Fruit fly (Drosophila melanogaster) whole organism, embryonic: ENCODE data around the gene kirre.

Experiments
- ATbp ChIP-seq: fragments of 200-800 bp; sonication (Bioruptor generic); optimal IDR thresholded peaks from 2 replicates; lab custom pipeline; 2017; ENCODE audit warnings: missing biosample characterization, mild to moderate bottlenecking, missing genetic modification characterization, missing genetic modification reagents
- Ada2b ChIP-seq: fragments of 200-800 bp; sonication (Bioruptor generic); IDR thresholded peaks from 2 replicates; pipeline ENCODE4 v1.3.6; 2022; ENCODE audit warnings: missing biosample characterization, missing genetic modification characterization
- Atf6 ChIP-seq: fragments of 200-800 bp; sonication (Bioruptor generic); IDR thresholded peaks from 2 replicates; pipeline ENCODE4 v1.3.6; 2022; ENCODE audit warnings: missing biosample characterization, missing genetic modification characterization
- CG1024 ChIP-seq: fragments of 200-800 bp; sonication (Bioruptor generic); IDR thresholded peaks from 2 replicates; pipeline ENCODE4 v1.3.6; 2022; ENCODE audit warnings: missing biosample characterization, missing genetic modification characterization
- CG10366 ChIP-seq: fragments of 200-800 bp; sonication (Bioruptor generic); IDR thresholded peaks from 2 replicates; pipeline ENCODE4 v1.3.6; 2022; ENCODE audit warnings: missing biosample characterization, missing genetic modification characterization
- CG10654 ChIP-seq: fragments of 200-800 bp; sonication (Bioruptor generic); optimal IDR thresholded peaks from 2 replicates; lab custom pipeline; 2016; ENCODE audit warnings: missing biosample characterization, missing genetic modification characterization
- CG11504 ChIP-seq: fragments of 200-800 bp; sonication (Bioruptor generic); optimal IDR thresholded peaks from 3 replicates; lab custom pipeline; 2019; ENCODE audit warnings: missing biosample characterization, mild to moderate bottlenecking, missing genetic modification characterization, moderate library complexity
- CG1233 ChIP-seq: fragments of 200-800 bp; sonication (Bioruptor generic); optimal IDR thresholded peaks from 4 replicates; lab custom pipeline; 2018; ENCODE audit warnings: missing biosample characterization, mild to moderate bottlenecking, missing genetic modification characterization
- CG13775 ChIP-seq: fragments of 200-800 bp; sonication (Bioruptor generic); optimal IDR thresholded peaks from 3 replicates; lab custom pipeline; 2017; ENCODE audit warnings: missing biosample characterization, mild to moderate bottlenecking, missing genetic modification characterization
- CG14050 ChIP-seq: fragments of 200-800 bp; sonication (Bioruptor generic); IDR thresholded peaks from 3 replicates; pipeline ENCODE4 v1.3.6; 2022; ENCODE audit warnings: missing biosample characterization, missing genetic modification characterization
- CG15514 ChIP-seq: fragments of 200-800 bp; sonication (Bioruptor generic); optimal IDR thresholded peaks from 3 replicates; lab custom pipeline; 2017; ENCODE audit warnings: missing biosample characterization, missing genetic modification characterization, mild to moderate bottlenecking, moderate library complexity, missing genetic modification reagents
- CG17186 ChIP-seq: fragments of 200-800 bp; sonication (Bioruptor generic); optimal IDR thresholded peaks from 3 replicates; lab custom pipeline; 2017; ENCODE audit warnings: missing biosample characterization, missing genetic modification reagents, missing genetic modification characterization
- CG2120 ChIP-seq: fragments of 200-800 bp; sonication (Bioruptor generic); optimal IDR thresholded peaks from 3 replicates; lab custom pipeline; 2016; ENCODE audit warnings: missing biosample characterization, missing genetic modification characterization
- CG2202 ChIP-seq: fragments of 200-800 bp; sonication (Bioruptor generic); optimal IDR thresholded peaks from 2 replicates; lab custom pipeline; 2018; ENCODE audit warnings: missing biosample characterization, mild to moderate bottlenecking, missing genetic modification characterization
- CG4328 ChIP-seq: fragments of 200-800 bp; sonication (Bioruptor generic); optimal IDR thresholded peaks from 3 replicates; lab custom pipeline; 2017; ENCODE audit warnings: missing biosample characterization, missing genetic modification reagents, missing genetic modification characterization
- CG6683 ChIP-seq: fragments of 200-800 bp; sonication (Bioruptor generic); optimal IDR thresholded peaks from 2 replicates; lab custom pipeline; 2017; ENCODE audit warnings: missing biosample characterization, mild to moderate bottlenecking, missing genetic modification characterization, missing genetic modification reagents
- CG6765 ChIP-seq: fragments of 200-800 bp; sonication (Bioruptor generic); optimal IDR thresholded peaks from 3 replicates; lab custom pipeline; 2017; ENCODE audit warnings: missing biosample characterization, mild to moderate bottlenecking, missing genetic modification characterization
- CG6791 ChIP-seq: fragments of 200-800 bp; sonication (Bioruptor generic); IDR thresholded peaks from 3 replicates; pipeline ENCODE4 v1.3.6; 2022; ENCODE audit warnings: missing biosample characterization, missing genetic modification characterization; ENCODE audit not compliant: partially characterized antibody
- CG7357 ChIP-seq: fragments of 200-800 bp; sonication (Bioruptor generic); IDR thresholded peaks from 3 replicates; pipeline ENCODE4 v1.3.6; 2022; ENCODE audit warnings: missing biosample characterization, missing genetic modification characterization
- CG7372 ChIP-seq: fragments of 200-800 bp; sonication (Bioruptor generic); IDR thresholded peaks from 2 replicates; pipeline ENCODE4 v1.3.6; 2022; ENCODE audit warnings: missing biosample characterization, missing genetic modification characterization
- CG8290 ChIP-seq, 3 experiments: fragments of 200-800 bp; sonication (Bioruptor generic); optimal IDR thresholded peaks; 2 replicates each; lab custom pipeline; 2016 to 2019; ENCODE audit warnings: missing biosample characterization in 3 of 3, missing genetic modification characterization in 3 of 3, mild to moderate bottlenecking in 2 of 3, moderate library complexity in 1 of 3
- CG8765 ChIP-seq: fragments of 200-800 bp; sonication (Bioruptor generic); IDR thresholded peaks from 2 replicates; pipeline ENCODE4 v1.3.6; 2022; ENCODE audit warnings: missing biosample characterization, missing genetic modification characterization
- Drgx ChIP-seq: fragments of 200-800 bp; sonication (Bioruptor generic); IDR thresholded peaks from 2 replicates; pipeline ENCODE4 v1.3.6; 2022; ENCODE audit warnings: missing biosample characterization, missing genetic modification characterization
- E2f2 ChIP-seq: fragments of 200-800 bp; sonication (Bioruptor generic); IDR thresholded peaks from 2 replicates; pipeline ENCODE4 v1.3.6; 2022; ENCODE audit warnings: missing biosample characterization, missing genetic modification characterization
- Elba2 ChIP-seq: fragments of 200-800 bp; sonication (Bioruptor generic); optimal IDR thresholded peaks from 3 replicates; lab custom pipeline; 2016; ENCODE audit warnings: missing biosample characterization, missing genetic modification characterization
- H2.0 ChIP-seq: fragments of 200-800 bp; sonication (Bioruptor generic); IDR thresholded peaks from 2 replicates; pipeline ENCODE4 v1.3.6; 2022; ENCODE audit warnings: missing biosample characterization, missing genetic modification characterization
- Hr39 ChIP-seq: fragments of >200 bp; optimal IDR thresholded peaks from 2 replicates; lab custom pipeline; 2017
- Hr51 ChIP-seq, 2 experiments: fragments of 200-800 bp; sonication (Bioruptor generic); optimal IDR thresholded peaks; 2 replicates in 1 of 2; 3 replicates in 1 of 2; lab custom pipeline; 2016 to 2018; ENCODE audit warnings: missing biosample characterization in 2 of 2, missing genetic modification characterization in 2 of 2, mild to moderate bottlenecking in 1 of 2, moderate library complexity in 1 of 2
- Hr78 ChIP-seq, 2 experiments: fragments of 200-800 bp in 1 of 2; fragments of >200 bp in 1 of 2; sonication (Bioruptor generic) in 1 of 2; optimal IDR thresholded peaks; 2 replicates each; lab custom pipeline; 2017 to 2019; ENCODE audit warnings: missing biosample characterization in 2 of 2, missing genetic modification characterization in 2 of 2, mild to moderate bottlenecking in 1 of 2, moderate library complexity in 1 of 2
- Hsf ChIP-seq: fragments of 200-800 bp; sonication (Bioruptor generic); optimal IDR thresholded peaks from 3 replicates; lab custom pipeline; 2016; ENCODE audit warnings: missing biosample characterization, missing genetic modification characterization
- NfI ChIP-seq: fragments of 200-800 bp; sonication (Bioruptor generic); optimal IDR thresholded peaks from 3 replicates; lab custom pipeline; 2018; ENCODE audit warnings: missing biosample characterization, mild to moderate bottlenecking, missing genetic modification characterization, moderate library complexity
- Ptx1 ChIP-seq: fragments of 200-800 bp; sonication (Bioruptor generic); IDR thresholded peaks from 2 replicates; pipeline ENCODE4 v1.3.6; 2022; ENCODE audit warnings: missing biosample characterization, missing genetic modification characterization
- Side ChIP-seq: fragments of 200-800 bp; sonication (Bioruptor generic); optimal IDR thresholded peaks from 2 replicates; lab custom pipeline; 2016; ENCODE audit warnings: missing biosample characterization, missing genetic modification characterization
- Ssrp ChIP-seq: fragments of 200-800 bp; sonication (Bioruptor generic); optimal IDR thresholded peaks from 2 replicates; lab custom pipeline; 2018; ENCODE audit warnings: missing biosample characterization, mild to moderate bottlenecking, missing genetic modification characterization, moderate library complexity
- Stat92E ChIP-seq, 3 experiments: fragments of >200 bp in 2 of 3; fragments of 200-800 bp in 1 of 3; sonication (Bioruptor generic) in 1 of 3; optimal IDR thresholded peaks; 2 replicates each; lab custom pipeline; 2017 to 2019; ENCODE audit warnings: missing biosample characterization in 3 of 3, missing genetic modification characterization in 3 of 3, mild to moderate bottlenecking in 1 of 3, moderate library complexity in 1 of 3
- Xrp1 ChIP-seq: fragments of 200-800 bp; sonication (Bioruptor generic); IDR thresholded peaks from 2 replicates; pipeline ENCODE4 v1.3.6; 2022; ENCODE audit warnings: missing biosample characterization, missing genetic modification characterization
- disco-r ChIP-seq: fragments of 200-800 bp; sonication (Bioruptor generic); optimal IDR thresholded peaks from 2 replicates; lab custom pipeline; 2016; ENCODE audit warnings: missing biosample characterization, missing genetic modification characterization
- ems ChIP-seq: fragments of 200-800 bp; sonication (Bioruptor generic); optimal IDR thresholded peaks from 3 replicates; lab custom pipeline; 2016; ENCODE audit warnings: missing biosample characterization, missing genetic modification characterization
- fd64A ChIP-seq: fragments of 200-800 bp; sonication (Bioruptor generic); optimal IDR thresholded peaks from 3 replicates; lab custom pipeline; 2018; ENCODE audit warnings: missing biosample characterization, mild to moderate bottlenecking, missing genetic modification characterization
- gcm ChIP-seq: fragments of 200-800 bp; sonication (Bioruptor generic); optimal IDR thresholded peaks from 2 replicates; lab custom pipeline; 2019; ENCODE audit warnings: missing biosample characterization, mild to moderate bottlenecking, missing genetic modification characterization, moderate library complexity
- gem ChIP-seq: fragments of 200-800 bp; sonication (Bioruptor generic); optimal IDR thresholded peaks from 2 replicates; lab custom pipeline; 2019; ENCODE audit warnings: missing biosample characterization, mild to moderate bottlenecking, missing genetic modification characterization, moderate library complexity
- gsb ChIP-seq: fragments of 200-800 bp; sonication (Bioruptor generic); IDR thresholded peaks from 2 replicates; pipeline ENCODE4 v1.3.6; 2022; ENCODE audit warnings: missing biosample characterization, missing genetic modification characterization
- knrl ChIP-seq: fragments of 200-800 bp; sonication (Bioruptor generic); IDR thresholded peaks from 3 replicates; pipeline ENCODE4 v1.3.6; 2022; ENCODE audit warnings: missing biosample characterization, missing genetic modification characterization; ENCODE audit not compliant: partially characterized antibody
- lilli ChIP-seq: fragments of 200-800 bp; sonication (Bioruptor generic); optimal IDR thresholded peaks from 3 replicates; lab custom pipeline; 2016; ENCODE audit warnings: missing biosample characterization, missing genetic modification characterization
- slbo ChIP-seq: fragments of 200-800 bp; sonication (Bioruptor generic); IDR thresholded peaks from 2 replicates; pipeline ENCODE4 v1.3.6; 2022; ENCODE audit warnings: missing biosample characterization, missing genetic modification characterization
- sr ChIP-seq: fragments of 200-800 bp; sonication (Bioruptor generic); IDR thresholded peaks from 3 replicates; pipeline ENCODE4 v1.3.6; 2022; ENCODE audit warnings: missing biosample characterization, missing genetic modification characterization
- stc ChIP-seq: fragments of 200-800 bp; sonication (Bioruptor generic); IDR thresholded peaks from 2 replicates; pipeline ENCODE4 v1.3.6; 2022; ENCODE audit warnings: missing biosample characterization, missing genetic modification characterization
- unpg ChIP-seq: fragments of 200-800 bp; sonication (Bioruptor generic); optimal IDR thresholded peaks from 3 replicates; lab custom pipeline; 2018; ENCODE audit warnings: missing biosample characterization, mild to moderate bottlenecking, missing genetic modification characterization, moderate library complexity
- yki ChIP-seq: fragments of >200 bp; optimal IDR thresholded peaks from 3 replicates; lab custom pipeline; 2018

Gene kirre

dm6 chrX:2811703-2812102 is 71.5 kb downstream of the kirre start:
- no peak for TF ChIP-seq CG17186 (GFP tag; lab: Kevin White, UChicago)
- no peak for TF ChIP-seq Side (GFP tag; lab: Kevin White, UChicago)
- no peak for TF ChIP-seq CG15514
- TF ChIP-seq knrl (GFP tag; lab: Robert Waterston, UW), result no peak
- no peak for TF ChIP-seq lilli (GFP tag; lab: Kevin White, UChicago)
- no peak for TF ChIP-seq Ssrp (tag; lab: Kevin White, UChicago)
- peak; percentile 92 for TF ChIP-seq sr (GFP tag; lab: Robert Waterston, UW)
- TF ChIP-seq, all 482 proteins: peak for 1

dm6 chrX:2813106-2813505 is 72.9 kb downstream of the kirre start:
- TF ChIP-seq Hr78 (GFP tag; optimal IDR thresholded peaks at IDR 0.05; lab: Kevin White, UChicago) (no peak), gem (peak; percentile 37), stc (GFP tag; lab: Robert Waterston, UW) (no peak), fd64A (GFP tag; lab: Kevin White, UChicago) (no peak), ems (no peak), NfI (no peak), disco-r (GFP tag; lab: Kevin White, UChicago) (no peak), gcm (GFP tag; lab: Kevin White, UChicago) (no peak), Hr39 (no peak), Stat92E (GFP tag; optimal IDR thresholded peaks at IDR 0.05; lab: Kevin White, UChicago) (no peak), CG2202 (no peak), CG1233 (GFP tag; lab: Kevin White, UChicago) (no peak), Xrp1 (0 out of 2 replicates have a peak, but pooled peaks have one; percentile 17), CG11504 (tag; lab: Kevin White, UChicago) (peak; percentile 15), gsb (GFP tag; lab: Robert Waterston, UW) (no peak), CG1024 (GFP tag; lab: Robert Waterston, UW) (no peak), Hsf (GFP tag; lab: Kevin White, UChicago) (peak; percentile 14), CG4328 (GFP tag; lab: Kevin White, UChicago) (no peak), CG8290 (GFP tag; optimal IDR thresholded peaks at IDR 0.05; lab: Kevin White, UChicago) (no peak), CG8290 (tag; optimal IDR thresholded peaks at IDR 0.05; lab: Kevin White, UChicago) (no peak), Hr51 (GFP tag; optimal IDR thresholded peaks at IDR 0.05; lab: Kevin White, UChicago) (peak in 1 of 2 experiments; percentile 49), E2f2 (GFP tag; lab: Robert Waterston, UW) (0 out of 2 replicates have a peak, but pooled peaks have one; percentile 14), Atf6 (GFP tag; lab: Robert Waterston, UW) (peak; percentile 24; the same call in 1 of the 2 replicates), CG7372 (GFP tag; lab: Robert Waterston, UW) (0 out of 2 replicates have a peak, but pooled peaks have one; percentile 6), CG14050 (GFP tag; lab: Robert Waterston, UW) (0 out of 3 replicates have a peak, but pooled peaks have one; percentile 9), slbo (GFP tag; lab: Robert Waterston, UW) (peak; percentile 54), CG8765 (GFP tag; lab: Robert Waterston, UW) (no peak), ATbp (GFP tag; lab: Kevin White, UChicago) (peak; percentile 2), CG6765 (GFP tag; lab: Kevin White, UChicago) (no peak), Ptx1 (0 out of 2 replicates have a peak, but pooled peaks have one; percentile 20), CG7357 (GFP tag; lab: Robert Waterston, UW) (no peak), CG10654 (GFP tag; lab: Kevin White, UChicago) (no peak), CG13775 (GFP tag; lab: Kevin White, UChicago) (no peak), Elba2 (GFP tag; lab: Kevin White, UChicago) (no peak), H2.0 (GFP tag; lab: Robert Waterston, UW) (0 out of 2 replicates have a peak, but pooled peaks have one; percentile 32), CG10366 (GFP tag; lab: Robert Waterston, UW) (no peak), CG6683 (no peak), Ada2b (GFP tag; lab: Robert Waterston, UW) (0 out of 2 replicates have a peak, but pooled peaks have one; percentile 24), CG6791 (GFP tag; lab: Robert Waterston, UW) (no peak), yki (lab: Kevin White, UChicago) (no peak), Drgx (no peak), unpg (GFP tag; lab: Kevin White, UChicago) (peak; percentile 37), CG2120 (GFP tag; lab: Kevin White, UChicago) (no peak)
